Fruit fly (Drosophila melanogaster) whole organism, embryonic: ENCODE results near the gene scpr-A.

Experiments used
- Bgb ChIP-seq: fragments of 200-800 bp; sonication (Bioruptor generic); IDR thresholded peaks from 2 replicates; pipeline ENCODE4 v1.3.6; 2022; ENCODE audit warnings: missing biosample characterization, missing genetic modification characterization; ENCODE audit not compliant: partially characterized antibody
- CG10959 ChIP-seq: fragments of 200-800 bp; sonication (Bioruptor generic); IDR thresholded peaks from 2 replicates; pipeline ENCODE4 v1.3.6; 2022; ENCODE audit warnings: missing biosample characterization, missing genetic modification characterization
- CG11398 ChIP-seq: fragments of 200-800 bp; sonication (Bioruptor generic); optimal IDR thresholded peaks from 2 replicates; lab custom pipeline; 2016; ENCODE audit warnings: missing biosample characterization, missing genetic modification characterization
- CG12104 ChIP-seq: fragments of 200-800 bp; sonication (Bioruptor generic); optimal IDR thresholded peaks from 3 replicates; lab custom pipeline; 2016; ENCODE audit warnings: missing biosample characterization, missing genetic modification characterization
- CG1233 ChIP-seq: fragments of 200-800 bp; sonication (Bioruptor generic); optimal IDR thresholded peaks from 4 replicates; lab custom pipeline; 2018; ENCODE audit warnings: missing biosample characterization, mild to moderate bottlenecking, missing genetic modification characterization
- CG13894 ChIP-seq: fragments of 200-800 bp; sonication (Bioruptor generic); optimal IDR thresholded peaks from 3 replicates; lab custom pipeline; 2018; ENCODE audit warnings: missing biosample characterization, mild to moderate bottlenecking, missing genetic modification characterization, moderate library complexity
- CG14441 ChIP-seq: fragments of 200-800 bp; sonication (Bioruptor generic); IDR thresholded peaks from 2 replicates; pipeline ENCODE4 v1.3.6; 2022; ENCODE audit warnings: missing biosample characterization, missing genetic modification characterization
- CG18011 ChIP-seq: fragments of 200-800 bp; sonication (Bioruptor generic); optimal IDR thresholded peaks from 2 replicates; lab custom pipeline; 2017; ENCODE audit warnings: missing biosample characterization, missing genetic modification characterization, mild to moderate bottlenecking, moderate library complexity, missing genotype
- CG18262 ChIP-seq: fragments of 200-800 bp; optimal IDR thresholded peaks from 3 replicates; lab custom pipeline; 2019; ENCODE audit warnings: missing biosample characterization, mild to moderate bottlenecking, missing genetic modification characterization, moderate library complexity
- CG18599 ChIP-seq: fragments of 200-800 bp; sonication (Bioruptor generic); optimal IDR thresholded peaks from 3 replicates; lab custom pipeline; 2017; ENCODE audit warnings: missing biosample characterization, missing genetic modification characterization, mild to moderate bottlenecking, moderate library complexity, missing genetic modification reagents
- CG30020 ChIP-seq: fragments of 200-800 bp; optimal IDR thresholded peaks from 2 replicates; lab custom pipeline; 2019; ENCODE audit warnings: missing biosample characterization, mild to moderate bottlenecking, missing genetic modification characterization, moderate library complexity
- CG32532 ChIP-seq: fragments of 200-800 bp; sonication (Bioruptor generic); IDR thresholded peaks from 2 replicates; pipeline ENCODE4 v1.3.6; 2022; ENCODE audit warnings: missing biosample characterization, missing genetic modification characterization
- CG34224 ChIP-seq: fragments of 200-800 bp; sonication (Bioruptor generic); IDR thresholded peaks from 3 replicates; pipeline ENCODE4 v1.3.6; 2022; ENCODE audit warnings: missing biosample characterization, missing genetic modification characterization; ENCODE audit not compliant: partially characterized antibody
- CG5953 ChIP-seq: fragments of 200-800 bp; sonication (Bioruptor generic); IDR thresholded peaks from 2 replicates; pipeline ENCODE4 v1.3.6; 2022; ENCODE audit warnings: missing biosample characterization, missing genetic modification characterization
- CG7271 ChIP-seq: fragments of 200-800 bp; sonication (Bioruptor generic); optimal IDR thresholded peaks from 2 replicates; lab custom pipeline; 2018; ENCODE audit warnings: missing biosample characterization, mild to moderate bottlenecking, missing genetic modification characterization, moderate library complexity
- CG9817 ChIP-seq: fragments of 200-800 bp; sonication (Bioruptor generic); optimal IDR thresholded peaks from 2 replicates; lab custom pipeline; 2018; ENCODE audit warnings: missing biosample characterization, mild to moderate bottlenecking, missing genetic modification characterization, moderate library complexity
- CoRest ChIP-seq: fragments of 200-800 bp; sonication (Bioruptor generic); optimal IDR thresholded peaks from 3 replicates; lab custom pipeline; 2018; ENCODE audit warnings: missing biosample characterization, mild to moderate bottlenecking, missing genetic modification characterization, moderate library complexity
- Dll ChIP-seq: fragments of 200-800 bp; sonication (Bioruptor generic); IDR thresholded peaks from 4 replicates; pipeline ENCODE4 v1.3.6; 2022; ENCODE audit warnings: missing biosample characterization, missing genetic modification characterization; ENCODE audit not compliant: partially characterized antibody
- Fer1 ChIP-seq: fragments of 200-800 bp; sonication (Bioruptor generic); optimal IDR thresholded peaks from 2 replicates; lab custom pipeline; 2017; ENCODE audit warnings: missing biosample characterization, mild to moderate bottlenecking, missing genetic modification characterization
- Max ChIP-seq: fragments of 200-800 bp; sonication (Bioruptor generic); optimal IDR thresholded peaks from 2 replicates; lab custom pipeline; 2016; ENCODE audit warnings: missing biosample characterization, mild to moderate bottlenecking, missing genetic modification characterization
- Med ChIP-seq: fragments of 200-800 bp; sonication (Bioruptor generic); peaks from one replicate; lab custom pipeline; 2016; ENCODE audit warnings: missing biosample characterization, missing genetic modification characterization, mild to moderate bottlenecking, inconsistent platforms, moderate library complexity
- Meics ChIP-seq: fragments of 200-800 bp; sonication (Bioruptor generic); optimal IDR thresholded peaks from 2 replicates; lab custom pipeline; 2017; ENCODE audit warnings: missing biosample characterization, mild to moderate bottlenecking, missing genetic modification characterization
- Usf ChIP-seq: fragments of 200-800 bp; sonication (Bioruptor generic); optimal IDR thresholded peaks from 2 replicates; lab custom pipeline; 2017; ENCODE audit warnings: missing genotype, missing biosample characterization, missing genetic modification characterization
- ab ChIP-seq: fragments of 200-800 bp; sonication (Bioruptor generic); optimal IDR thresholded peaks from 2 replicates; lab custom pipeline; 2016; ENCODE audit warnings: missing biosample characterization, missing genetic modification characterization
- bigmax ChIP-seq: fragments of 200-800 bp; sonication (Bioruptor generic); optimal IDR thresholded peaks from 2 replicates; lab custom pipeline; 2018; ENCODE audit warnings: missing biosample characterization, mild to moderate bottlenecking, missing genetic modification characterization
- chm ChIP-seq: fragments of 200-800 bp; sonication (Bioruptor generic); IDR thresholded peaks from 2 replicates; pipeline ENCODE4 v1.3.6; 2022; ENCODE audit warnings: missing biosample characterization, missing genetic modification characterization
- chn ChIP-seq: fragments of 200-800 bp; sonication (Bioruptor generic); optimal IDR thresholded peaks from 2 replicates; lab custom pipeline; 2016; ENCODE audit warnings: missing biosample characterization, missing genetic modification characterization
- crp ChIP-seq, 2 experiments: fragments of 200-800 bp; sonication (Bioruptor generic); optimal IDR thresholded peaks; 2 replicates in 1 of 2; 3 replicates in 1 of 2; lab custom pipeline; 2017; ENCODE audit warnings: missing biosample characterization in 2 of 2, missing genetic modification characterization in 2 of 2, mild to moderate bottlenecking in 1 of 2, moderate library complexity in 1 of 2
- esg ChIP-seq: fragments of 200-800 bp; sonication (Bioruptor generic); conservative IDR thresholded peaks from 2 replicates; pipeline ENCODE4 v1.3.6; 2022; ENCODE audit warnings: missing biosample characterization, missing genetic modification characterization
- ewg ChIP-seq: fragments of 200-800 bp; sonication (Bioruptor generic); optimal IDR thresholded peaks from 3 replicates; lab custom pipeline; 2017; ENCODE audit warnings: mild to moderate bottlenecking, missing biosample characterization, missing genetic modification reagents, missing genetic modification characterization
- fd3F ChIP-seq: fragments of 200-800 bp; sonication (Bioruptor generic); optimal IDR thresholded peaks from 2 replicates; lab custom pipeline; 2018; ENCODE audit warnings: missing biosample characterization, mild to moderate bottlenecking, missing genetic modification characterization, moderate library complexity
- gcm ChIP-seq: fragments of 200-800 bp; sonication (Bioruptor generic); optimal IDR thresholded peaks from 2 replicates; lab custom pipeline; 2019; ENCODE audit warnings: missing biosample characterization, mild to moderate bottlenecking, missing genetic modification characterization, moderate library complexity
- grau ChIP-seq: fragments of 200-800 bp; optimal IDR thresholded peaks from 3 replicates; lab custom pipeline; 2019; ENCODE audit warnings: missing biosample characterization, mild to moderate bottlenecking, missing genetic modification characterization, moderate library complexity
- hkb ChIP-seq, 2 experiments: fragments of 200-800 bp in 1 of 2; fragments of >200 bp in 1 of 2; sonication (Bioruptor generic) in 1 of 2; IDR thresholded peaks in 1 of 2; optimal IDR thresholded peaks in 1 of 2; 2 replicates each; pipeline versions ENCODE4 v1.3.6 to Lab custom; 2017 to 2022; ENCODE audit warnings: missing biosample characterization in 1 of 2, missing genetic modification characterization in 1 of 2
- jumu ChIP-seq: fragments of 200-800 bp; sonication (Bioruptor generic); optimal IDR thresholded peaks from 3 replicates; lab custom pipeline; 2016; ENCODE audit warnings: missing biosample characterization, missing genetic modification characterization
- kah ChIP-seq: fragments of 200-800 bp; sonication (Bioruptor generic); optimal IDR thresholded peaks from 2 replicates; lab custom pipeline; 2018; ENCODE audit warnings: missing biosample characterization, mild to moderate bottlenecking, missing genetic modification characterization
- sens ChIP-seq: fragments of 200-800 bp; sonication (Bioruptor generic); peaks from one replicate; lab custom pipeline; 2016; ENCODE audit warnings: missing biosample characterization, missing genetic modification characterization
- shn ChIP-seq: fragments of 200-800 bp; sonication (Bioruptor generic); optimal IDR thresholded peaks from 3 replicates; lab custom pipeline; 2016; ENCODE audit warnings: missing biosample characterization, missing genetic modification characterization
- sug ChIP-seq: fragments of 200-800 bp; optimal IDR thresholded peaks from 2 replicates; lab custom pipeline; 2019; ENCODE audit warnings: missing biosample characterization, mild to moderate bottlenecking, missing genetic modification characterization, moderate library complexity
- tin ChIP-seq: fragments of 200-800 bp; sonication (Bioruptor generic); optimal IDR thresholded peaks from 3 replicates; lab custom pipeline; 2016; ENCODE audit warnings: missing biosample characterization, missing genetic modification characterization
- wor ChIP-seq: fragments of 200-800 bp; sonication (Bioruptor generic); IDR thresholded peaks from 2 replicates; pipeline ENCODE4 v1.3.6; 2022; ENCODE audit warnings: missing biosample characterization, missing genetic modification characterization

The scpr-A gene

dm6 chr3R:11209801-11210402 lies 31.1 kb upstream of the scpr-A start, which contains the start of the genes SdhC and Tctp (continued):
- TF ChIP-seq CG5953 (GFP tag; lab: Robert Waterston, UW): 0 out of 2 replicates have a peak, but pooled peaks have one; percentile 31
- TF ChIP-seq jumu (GFP tag; lab: Kevin White, UChicago): peak; percentile 25
- TF ChIP-seq grau (tag; lab: Kevin White, UChicago): peak; percentile 61
- no peak for TF ChIP-seq wor (GFP tag; lab: Robert Waterston, UW)
- peak; percentile 40 for TF ChIP-seq CG12104 (GFP tag; lab: Kevin White, UChicago)
- TF ChIP-seq CG18599: peak; percentile 52
- TF ChIP-seq chn (GFP tag; lab: Kevin White, UChicago): no peak
- TF ChIP-seq CG13894 (tag; lab: Kevin White, UChicago): peak; percentile 72
- TF ChIP-seq Fer1 (GFP tag; lab: Kevin White, UChicago): peak; percentile 50
- peak; percentile 66 for TF ChIP-seq Bgb (GFP tag; lab: Robert Waterston, UW)
- peak; percentile 62 for TF ChIP-seq Meics
- TF ChIP-seq CG14441 (GFP tag; lab: Robert Waterston, UW): no peak
- peak; percentile 1 for TF ChIP-seq ab
- peak; percentile 61; the same call in 3 of the 4 replicates for TF ChIP-seq Dll (GFP tag; lab: Robert Waterston, UW)
- no peak for TF ChIP-seq fd3F
- TF ChIP-seq sug (tag; lab: Kevin White, UChicago): peak; percentile 54
- TF ChIP-seq CoRest (tag; lab: Kevin White, UChicago): peak; percentile 64
- peak in 1 of 2 experiments; percentile 23 for TF ChIP-seq crp (GFP tag; optimal IDR thresholded peaks at IDR 0.05; lab: Kevin White, UChicago)
- peak; percentile 72 for TF ChIP-seq Max (GFP tag; lab: Kevin White, UChicago)
- TF ChIP-seq CG18011 (GFP tag; lab: Kevin White, UChicago): no peak
- peak; percentile 49 for TF ChIP-seq tin (GFP tag; lab: Kevin White, UChicago)
- TF ChIP-seq gcm (GFP tag; lab: Kevin White, UChicago): peak; percentile 18
- TF ChIP-seq CG7271 (tag; lab: Kevin White, UChicago): peak; percentile 26
- TF ChIP-seq shn (GFP tag; lab: Kevin White, UChicago): peak; percentile 38
- TF ChIP-seq kah: peak; percentile 13
- TF ChIP-seq CG9817 (tag; lab: Kevin White, UChicago): peak; percentile 40
- 0 out of 2 replicates have a peak, but pooled peaks have one; percentile 49 for TF ChIP-seq chm (GFP tag; lab: Robert Waterston, UW)
- TF ChIP-seq bigmax (GFP tag; lab: Kevin White, UChicago): peak; percentile 72
- TF ChIP-seq CG18262 (tag; lab: Kevin White, UChicago): peak; percentile 62
- no peak for TF ChIP-seq esg (GFP tag; lab: Robert Waterston, UW)
- peak; percentile 17 for TF ChIP-seq ewg (GFP tag; lab: Kevin White, UChicago)
- TF ChIP-seq CG32532 (GFP tag; lab: Robert Waterston, UW): peak; percentile 57
- peak; percentile 90 for TF ChIP-seq sens
- TF ChIP-seq Usf (GFP tag; lab: Kevin White, UChicago): no peak
- TF ChIP-seq hkb (optimal IDR thresholded peaks at IDR 0.05; lab: Kevin White, UChicago): peak; percentile 44
- 0 out of 2 replicates have a peak, but pooled peaks have one; percentile 7 for TF ChIP-seq hkb (GFP tag; IDR thresholded peaks at IDR 0.05; lab: Robert Waterston, UW)
- peak; percentile 89 for TF ChIP-seq Med (GFP tag; lab: Kevin White, UChicago)
- no peak for TF ChIP-seq CG11398
- TF ChIP-seq CG30020 (tag; lab: Kevin White, UChicago): peak; percentile 64
- TF ChIP-seq CG34224 (GFP tag; lab: Robert Waterston, UW): peak; percentile 32; the same call in 1 of the 3 replicates
- TF ChIP-seq CG1233 (GFP tag; lab: Kevin White, UChicago): peak; percentile 13
- TF ChIP-seq CG10959: no peak
